Fruit fly (Drosophila melanogaster): ENCODE data around the gene CG10853.

- TF ChIP-seq sage (GFP tag; optimal IDR thresholded peaks at IDR 0.05) (no peak), dsf (GFP tag; optimal IDR thresholded peaks at IDR 0.05; ENCODE audit: borderline replicate concordance) (no peak), Dif (GFP tag; optimal IDR thresholded peaks at IDR 0.05; ENCODE audit: partially characterized antibody) (no peak)
Measured at dm6 chr3L:3940075-3940819, 7.4 kb upstream of the CG10853 start, which contains the start of gene CG12766.
